Fruit fly (Drosophila melanogaster) whole organism, prepupa: ENCODE results near the gene CG42525.

Experiments
- Blimp-1 ChIP-seq: fragments of 200-800 bp; sonication (Bioruptor generic); optimal IDR thresholded peaks from 3 replicates; lab custom pipeline; 2017; ENCODE audit warnings: missing biosample characterization, missing genetic modification characterization, mild to moderate bottlenecking, moderate library complexity, missing genetic modification reagents
- CG10631 ChIP-seq: fragments of 200-800 bp; sonication (Bioruptor generic); optimal IDR thresholded peaks from 2 replicates; lab custom pipeline; 2016; ENCODE audit warnings: missing biosample characterization, missing genetic modification characterization
- CG10669 ChIP-seq: fragments of 200-800 bp; sonication (Bioruptor generic); optimal IDR thresholded peaks from 3 replicates; lab custom pipeline; 2018; ENCODE audit warnings: missing biosample characterization, mild to moderate bottlenecking, missing genetic modification characterization, moderate library complexity
- CG11762 ChIP-seq: fragments of 200-800 bp; sonication (Bioruptor generic); optimal IDR thresholded peaks from 3 replicates; lab custom pipeline; 2016; ENCODE audit warnings: missing biosample characterization, missing genetic modification characterization; ENCODE audit not compliant: insufficient read depth
- CG11902 ChIP-seq: fragments of 200-800 bp; sonication (Bioruptor generic); optimal IDR thresholded peaks from 3 replicates; lab custom pipeline; 2016; ENCODE audit warnings: missing biosample characterization, missing genetic modification characterization
- CG16779 ChIP-seq: fragments of 200-800 bp; sonication (Bioruptor generic); optimal IDR thresholded peaks from 3 replicates; lab custom pipeline; 2017; ENCODE audit warnings: missing biosample characterization, mild to moderate bottlenecking, missing genetic modification characterization
- CG3032 ChIP-seq: fragments of 200-800 bp; optimal IDR thresholded peaks from 2 replicates; lab custom pipeline; 2019; ENCODE audit warnings: missing biosample characterization, mild to moderate bottlenecking, missing genetic modification characterization, moderate library complexity
- CG31627 ChIP-seq: fragments of 200-800 bp; sonication (Bioruptor generic); optimal IDR thresholded peaks from 3 replicates; lab custom pipeline; 2016; ENCODE audit warnings: missing biosample characterization, missing genetic modification characterization
- CG32006 ChIP-seq: fragments of 200-800 bp; sonication (Bioruptor generic); optimal IDR thresholded peaks from 3 replicates; lab custom pipeline; 2017; ENCODE audit warnings: missing biosample characterization, mild to moderate bottlenecking, missing genetic modification characterization
- CG3919 ChIP-seq: fragments of 200-800 bp; sonication (Bioruptor generic); optimal IDR thresholded peaks from 3 replicates; lab custom pipeline; 2016; ENCODE audit warnings: missing biosample characterization, missing genetic modification characterization
- CG4318 ChIP-seq: fragments of 200-800 bp; sonication (Bioruptor generic); optimal IDR thresholded peaks from 3 replicates; lab custom pipeline; 2017; ENCODE audit warnings: missing biosample characterization, mild to moderate bottlenecking, missing genetic modification characterization
- CG6276 ChIP-seq: fragments of 200-800 bp; sonication (Bioruptor generic); optimal IDR thresholded peaks from 2 replicates; lab custom pipeline; 2017; ENCODE audit warnings: missing biosample characterization, mild to moderate bottlenecking, missing genetic modification characterization
- CG6792 ChIP-seq: fragments of 200-800 bp; sonication (Bioruptor generic); optimal IDR thresholded peaks from 3 replicates; lab custom pipeline; 2016; ENCODE audit warnings: missing biosample characterization, missing genetic modification characterization
- CG6808 ChIP-seq: fragments of 200-800 bp; sonication (Bioruptor generic); optimal IDR thresholded peaks from 3 replicates; lab custom pipeline; 2017; ENCODE audit warnings: missing biosample characterization, missing genetic modification characterization, mild to moderate bottlenecking, moderate library complexity, missing genetic modification reagents
- CG8119 ChIP-seq: fragments of 200-800 bp; sonication (Bioruptor generic); IDR thresholded peaks from 3 replicates; pipeline ENCODE4 v1.3.6; 2022; ENCODE audit warnings: missing biosample characterization, missing genetic modification characterization
- CG8319 ChIP-seq: fragments of 200-800 bp; sonication (Bioruptor generic); optimal IDR thresholded peaks from 3 replicates; lab custom pipeline; 2016; ENCODE audit warnings: missing biosample characterization, missing genetic modification characterization
- CG8632 ChIP-seq: fragments of 200-800 bp; sonication (Bioruptor generic); optimal IDR thresholded peaks from 3 replicates; lab custom pipeline; 2016; ENCODE audit warnings: missing biosample characterization, missing genetic modification characterization
- CG9139 ChIP-seq: fragments of 200-800 bp; sonication (Bioruptor generic); optimal IDR thresholded peaks from 3 replicates; lab custom pipeline; 2017; ENCODE audit warnings: missing biosample characterization, mild to moderate bottlenecking, missing genetic modification characterization
- Eip75B ChIP-seq: fragments of 200-800 bp; sonication (Bioruptor generic); optimal IDR thresholded peaks from 3 replicates; lab custom pipeline; 2016; ENCODE audit warnings: missing biosample characterization, missing genetic modification characterization
- Eip78C ChIP-seq: fragments of 200-800 bp; sonication (Bioruptor generic); peaks from one replicate; lab custom pipeline; 2016; ENCODE audit warnings: missing biosample characterization, missing genetic modification characterization
- Eip93F ChIP-seq: fragments of 200-800 bp; sonication (Bioruptor generic); optimal IDR thresholded peaks from 2 replicates; lab custom pipeline; 2016; ENCODE audit warnings: missing biosample characterization, mild to moderate bottlenecking, missing genetic modification characterization
- Ets21C ChIP-seq: fragments of 200-800 bp; sonication (Bioruptor generic); optimal IDR thresholded peaks from 3 replicates; lab custom pipeline; 2016; ENCODE audit warnings: missing biosample characterization, missing genetic modification characterization
- Ets96B ChIP-seq: fragments of 200-800 bp; optimal IDR thresholded peaks from 2 replicates; lab custom pipeline; 2019; ENCODE audit warnings: missing biosample characterization, mild to moderate bottlenecking, missing genetic modification characterization, moderate library complexity
- Gug ChIP-seq: fragments of 200-800 bp; sonication (Bioruptor generic); IDR thresholded peaks from 2 replicates; pipeline ENCODE4 v1.3.6; 2022; ENCODE audit warnings: missing biosample characterization, missing genetic modification characterization
- Hr39 ChIP-seq: fragments of 200-800 bp; sonication (Bioruptor generic); optimal IDR thresholded peaks from 2 replicates; lab custom pipeline; 2016; ENCODE audit warnings: missing biosample characterization, missing genetic modification characterization
- Hr4 ChIP-seq: fragments of 200-800 bp; sonication (Bioruptor generic); optimal IDR thresholded peaks from 3 replicates; lab custom pipeline; 2016; ENCODE audit warnings: missing biosample characterization, missing genetic modification characterization
- Met ChIP-seq: fragments of 200-800 bp; sonication (Bioruptor generic); optimal IDR thresholded peaks from 3 replicates; lab custom pipeline; 2016; ENCODE audit warnings: missing biosample characterization, missing genetic modification characterization
- Sox102F ChIP-seq: fragments of 200-800 bp; sonication (Bioruptor generic); optimal IDR thresholded peaks from 2 replicates; lab custom pipeline; 2016; ENCODE audit warnings: missing biosample characterization, mild to moderate bottlenecking, missing genetic modification characterization
- Sox14 ChIP-seq: fragments of 200-800 bp; sonication (Bioruptor generic); optimal IDR thresholded peaks from 3 replicates; lab custom pipeline; 2016; ENCODE audit warnings: missing biosample characterization, missing genetic modification characterization
- achi ChIP-seq: fragments of 200-800 bp; sonication (Bioruptor generic); optimal IDR thresholded peaks from 3 replicates; lab custom pipeline; 2016; ENCODE audit warnings: missing biosample characterization, missing genetic modification characterization
- acj6 ChIP-seq: fragments of 200-800 bp; sonication (Bioruptor generic); optimal IDR thresholded peaks from 3 replicates; lab custom pipeline; 2016; ENCODE audit warnings: missing biosample characterization, missing genetic modification characterization
- cyc ChIP-seq: fragments of 200-800 bp; sonication (Bioruptor generic); optimal IDR thresholded peaks from 3 replicates; lab custom pipeline; 2016; ENCODE audit warnings: missing biosample characterization, missing genetic modification characterization
- dac ChIP-seq: fragments of 200-800 bp; sonication (Bioruptor generic); optimal IDR thresholded peaks from 2 replicates; lab custom pipeline; 2017; ENCODE audit warnings: missing biosample characterization, mild to moderate bottlenecking, missing genetic modification characterization
- dsx ChIP-seq: fragments of 200-800 bp; optimal IDR thresholded peaks from 3 replicates; lab custom pipeline; 2019; ENCODE audit warnings: missing biosample characterization, mild to moderate bottlenecking, missing genetic modification characterization, moderate library complexity; ENCODE audit not compliant: poor library complexity, severe bottlenecking
- eg ChIP-seq: fragments of 200-800 bp; sonication (Bioruptor generic); IDR thresholded peaks from 3 replicates; pipeline ENCODE4 v1.3.6; 2022; ENCODE audit warnings: missing biosample characterization, missing genetic modification characterization
- esn ChIP-seq: fragments of 200-800 bp; sonication (Bioruptor generic); optimal IDR thresholded peaks from 2 replicates; lab custom pipeline; 2016; ENCODE audit warnings: missing biosample characterization, mild to moderate bottlenecking, missing genetic modification characterization, moderate library complexity
- fd85E ChIP-seq: fragments of 200-800 bp; sonication (Bioruptor generic); optimal IDR thresholded peaks from 3 replicates; lab custom pipeline; 2016; ENCODE audit warnings: missing biosample characterization, missing genetic modification characterization
- lz ChIP-seq: fragments of 200-800 bp; sonication (Bioruptor generic); optimal IDR thresholded peaks from 3 replicates; lab custom pipeline; 2016; ENCODE audit warnings: missing biosample characterization, missing genetic modification characterization
- net ChIP-seq: fragments of 200-800 bp; sonication (Bioruptor generic); optimal IDR thresholded peaks from 3 replicates; lab custom pipeline; 2016; ENCODE audit warnings: missing biosample characterization, missing genetic modification characterization
- pdm3 ChIP-seq: fragments of 200-800 bp; sonication (Bioruptor generic); optimal IDR thresholded peaks from 3 replicates; lab custom pipeline; 2016; ENCODE audit warnings: missing biosample characterization, missing genetic modification characterization
- salr ChIP-seq, 2 experiments: fragments of 200-800 bp; sonication (Bioruptor generic); optimal IDR thresholded peaks; 3 replicates each; lab custom pipeline; 2016 to 2018; ENCODE audit warnings: missing biosample characterization in 2 of 2, missing genetic modification characterization in 2 of 2, mild to moderate bottlenecking in 1 of 2
- topi ChIP-seq: fragments of 200-800 bp; sonication (Bioruptor generic); optimal IDR thresholded peaks from 3 replicates; lab custom pipeline; 2016; ENCODE audit warnings: missing biosample characterization, missing genetic modification characterization

Gene CG42525

dm6 chr3L:3224740-3225719 is 35.5 kb upstream of the CG42525 start, which contains the start of gene Larp4B:
Gene Larp4B (plus strand): TSS chr3L:3224838.
- TF ChIP-seq Sox14 (GFP tag; lab: Kevin White, UChicago): peak; percentile 43
- TF ChIP-seq Blimp-1: peak; percentile 41
- peak; percentile 75 for TF ChIP-seq Eip78C (GFP tag; lab: Kevin White, UChicago)
- no peak for TF ChIP-seq CG6276 (GFP tag; lab: Kevin White, UChicago)
- TF ChIP-seq CG31627 (GFP tag; lab: Kevin White, UChicago): peak; percentile 38
- TF ChIP-seq CG8119: no peak
- peak; percentile 8 for TF ChIP-seq lz (GFP tag; lab: Kevin White, UChicago)
- peak; percentile 40 for TF ChIP-seq esn (GFP tag; lab: Kevin White, UChicago)

- TF ChIP-seq CG16779: no peak
- TF ChIP-seq dsx: no peak
- no peak for TF ChIP-seq Sox14 (GFP tag; lab: Kevin White, UChicago)
- no peak for TF ChIP-seq Eip75B (GFP tag; lab: Kevin White, UChicago)
- no peak for TF ChIP-seq fd85E (GFP tag; lab: Kevin White, UChicago)
- TF ChIP-seq CG6792 (GFP tag; lab: Kevin White, UChicago): no peak
- no peak for TF ChIP-seq CG10631 (GFP tag; lab: Kevin White, UChicago)
- TF ChIP-seq achi (GFP tag; lab: Kevin White, UChicago): no peak
- TF ChIP-seq CG32006 (GFP tag; lab: Kevin White, UChicago): no peak
- TF ChIP-seq Ets96B (tag; lab: Kevin White, UChicago): no peak
- TF ChIP-seq CG6808 (GFP tag; lab: Kevin White, UChicago): no peak
- no peak for TF ChIP-seq Blimp-1
- no peak for TF ChIP-seq Met (GFP tag; lab: Kevin White, UChicago)
- no peak for TF ChIP-seq CG8632
- TF ChIP-seq CG4318: no peak
Measured at dm6 chr3L:3223390-3223914, 33.9 kb upstream of the CG42525 start.

dm6 chr3L:3222643-3223389 is 33.3 kb upstream of the CG42525 start, which contains the start of the genes RpL28 and eIF1:
Gene RpL28 (minus strand): TSS chr3L:3222960.
Gene eIF1 (plus strand): TSS chr3L:3223341.
- TF ChIP-seq CG32006 (GFP tag; lab: Kevin White, UChicago) (no peak), CG3919 (GFP tag; lab: Kevin White, UChicago) (peak; percentile 25), net (peak; percentile 47), CG11902 (GFP tag; lab: Kevin White, UChicago) (peak; percentile 55), Gug (GFP tag; lab: Robert Waterston, UW) (no peak), CG9139 (GFP tag; lab: Kevin White, UChicago) (no peak), esn (GFP tag; lab: Kevin White, UChicago) (peak; percentile 92), acj6 (peak; percentile 88), CG31627 (GFP tag; lab: Kevin White, UChicago) (peak; percentile 90), CG3032 (peak; percentile 79), dac (GFP tag; lab: Kevin White, UChicago) (peak; percentile 78), CG6276 (GFP tag; lab: Kevin White, UChicago) (no peak), eg (GFP tag; lab: Robert Waterston, UW) (no peak; the same call in 1 of the 3 replicates), CG8119 (no peak), CG11762 (GFP tag; lab: Kevin White, UChicago) (no peak), cyc (GFP tag; lab: Kevin White, UChicago) (peak; percentile 91), topi (GFP tag; lab: Kevin White, UChicago) (peak; percentile 86), Sox102F (peak; percentile 29), lz (GFP tag; lab: Kevin White, UChicago) (peak; percentile 91), Hr39 (peak; percentile 25), CG10669 (GFP tag; lab: Kevin White, UChicago) (peak; percentile 31), CG16779 (peak; percentile 77), Ets21C (GFP tag; lab: Kevin White, UChicago) (peak; percentile 21), Blimp-1 (peak; percentile 86), CG8319 (peak; percentile 84), Eip93F (GFP tag; lab: Kevin White, UChicago) (no peak), CG4318 (no peak), pdm3 (GFP tag; lab: Kevin White, UChicago) (peak; percentile 88), salr (GFP tag; optimal IDR thresholded peaks at IDR 0.05; lab: Kevin White, UChicago) (peak; percentile 65 to 91), achi (GFP tag; lab: Kevin White, UChicago) (peak; percentile 95), Sox14 (GFP tag; lab: Kevin White, UChicago) (peak; percentile 75), Hr4 (GFP tag; lab: Kevin White, UChicago) (no peak)
